Fruit fly (Drosophila melanogaster): ENCODE measurements around the gene Bacc.

DNA sequence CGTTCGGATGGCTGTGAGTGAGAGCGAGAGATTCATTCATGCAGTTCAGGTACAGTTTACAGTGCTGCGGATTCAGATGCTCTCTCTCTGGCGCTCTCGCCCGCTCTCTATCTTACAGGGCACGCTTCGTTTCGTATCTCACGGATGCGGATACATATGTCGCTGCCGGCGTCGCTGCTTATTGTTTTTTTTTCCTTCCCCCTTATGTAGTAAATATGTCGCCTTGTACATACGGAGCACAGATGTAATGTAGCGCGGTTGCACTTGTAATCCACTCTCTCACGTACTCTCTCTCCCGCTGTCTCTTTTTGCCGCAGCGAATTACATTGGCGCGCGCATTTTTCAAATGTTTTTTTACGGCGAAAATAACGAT is 3.1 kb downstream of the Bacc start:
- TF ChIP-seq CG7045 (GFP tag; optimal IDR thresholded peaks at IDR 0.05): no peak
- TF ChIP-seq CG1620 (GFP tag; optimal IDR thresholded peaks at IDR 0.05): no peak
- TF ChIP-seq Clk (GFP tag; optimal IDR thresholded peaks at IDR 0.05): no peak
- no peak for TF ChIP-seq pad (GFP tag; optimal IDR thresholded peaks at IDR 0.05)
- no peak for TF ChIP-seq cnc (optimal IDR thresholded peaks at IDR 0.05)
- TF ChIP-seq kay (GFP tag; ENCODE audit: borderline replicate concordance): no peak
- TF ChIP-seq CG5204 (GFP tag; optimal IDR thresholded peaks at IDR 0.05): no peak

Data from whole organism, adult.